Worm (Caenorhabditis elegans) whole organism, late embryonic: ENCODE measurements around the gene M142.5.

Experiments
- K02D7.2 ChIP-seq: sonication (generic microtip); optimal IDR thresholded peaks from 2 replicates; lab custom pipeline; 2017; ENCODE audit warnings: mild to moderate bottlenecking, missing genetic modification characterization, missing compliant biosample characterization
- ama-1 ChIP-seq: fragments of 150-350 bp; optimal IDR thresholded peaks from 2 replicates; lab custom pipeline; 2014
- fkh-10 ChIP-seq: fragments of 150-350 bp; optimal IDR thresholded peaks from 2 replicates; lab custom pipeline; 2014; ENCODE audit warnings: missing biosample characterization, missing genetic modification reagents, missing genetic modification characterization
- hlh-30 ChIP-seq: sonication (generic microtip); optimal IDR thresholded peaks from 2 replicates; lab custom pipeline; 2017; ENCODE audit warnings: antibody characterized with exemption, missing genetic modification characterization, missing compliant biosample characterization; ENCODE audit not compliant: insufficient read depth
- pha-4 ChIP-seq: fragments of 150-350 bp; optimal IDR thresholded peaks from 2 replicates; lab custom pipeline; 2018; ENCODE audit warnings: missing biosample characterization, missing genetic modification reagents, missing genetic modification characterization
- ref-2 ChIP-seq: sonication (generic microtip); optimal IDR thresholded peaks from 2 replicates; lab custom pipeline; 2016; ENCODE audit warnings: missing genetic modification characterization, missing compliant biosample characterization
- rnt-1 ChIP-seq: sonication (generic microtip); optimal IDR thresholded peaks from 2 replicates; lab custom pipeline; 2016; ENCODE audit warnings: missing genetic modification characterization, missing compliant biosample characterization
- ttx-3 ChIP-seq: sonication (generic microtip); optimal IDR thresholded peaks from 2 replicates; lab custom pipeline; 2016; ENCODE audit warnings: missing genetic modification reagents, missing genetic modification characterization, missing compliant biosample characterization
- unc-42 ChIP-seq: sonication (generic microtip); optimal IDR thresholded peaks from 2 replicates; lab custom pipeline; 2016; ENCODE audit warnings: missing genotype, missing genetic modification characterization, missing compliant biosample characterization

DNA sequence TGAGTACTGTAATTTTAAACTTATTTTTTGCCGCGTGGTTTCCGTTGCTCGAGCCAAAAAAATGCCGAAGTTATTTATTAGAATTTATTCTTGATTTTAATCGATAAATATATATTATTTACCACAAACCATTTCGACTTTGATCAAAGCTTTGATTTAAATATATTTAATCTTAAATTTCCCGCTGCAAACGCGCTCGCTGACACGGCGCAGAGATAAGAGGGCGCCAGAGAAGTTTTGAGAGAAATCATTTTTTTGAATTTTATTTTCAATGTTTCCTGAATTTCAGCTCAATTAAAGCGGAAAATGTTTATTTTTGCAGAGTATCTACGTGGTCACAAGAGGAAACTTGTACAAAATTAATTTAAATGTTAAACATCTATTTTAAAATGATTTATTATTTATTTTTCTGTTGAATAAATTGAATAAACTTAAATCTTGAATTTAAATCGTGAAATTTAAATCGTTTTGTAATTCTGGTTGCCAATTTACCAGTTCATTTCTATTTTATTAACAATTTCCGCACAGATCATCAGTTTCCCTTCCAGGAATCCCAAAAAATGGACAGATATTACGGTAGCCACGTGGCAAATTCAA lies 35.1 kb upstream of the M142.5 start, which contains the start of gene com-1:
- TF ChIP-seq K02D7.2 (tag; lab: Kevin White, UChicago): no peak
- no peak for TF ChIP-seq ref-2 (tag; lab: Kevin White, UChicago)
- no peak for TF ChIP-seq fkh-10
- peak; percentile 14 for TF ChIP-seq unc-42 (tag; lab: Kevin White, UChicago)
- TF ChIP-seq hlh-30 (tag; lab: Kevin White, UChicago): no peak
- TF ChIP-seq ama-1 (lab: Kevin White, UChicago): no peak
- TF ChIP-seq pha-4 (tag; lab: Kevin White, UChicago): no peak
- TF ChIP-seq ttx-3: no peak
- TF ChIP-seq rnt-1 (tag; lab: Kevin White, UChicago): no peak
